Worm (Caenorhabditis elegans) whole organism, L3 larva: ENCODE results near the gene Y48C3A.20.

ENCODE experiments used
- ama-1 ChIP-seq: fragments of 150-350 bp; optimal IDR thresholded peaks from 2 replicates; lab custom pipeline; 2018
- ceh-28 ChIP-seq: fragments of 150-350 bp; optimal IDR thresholded peaks from 2 replicates; lab custom pipeline; 2014; ENCODE audit warnings: missing biosample characterization, missing genetic modification reagents, missing genetic modification characterization
- elt-1 ChIP-seq: fragments of 150-350 bp; optimal IDR thresholded peaks from 2 replicates; lab custom pipeline; 2014; ENCODE audit warnings: missing biosample characterization, missing genetic modification characterization
- fkh-2 ChIP-seq: fragments of 150-350 bp; optimal IDR thresholded peaks from 2 replicates; lab custom pipeline; 2014; ENCODE audit warnings: missing biosample characterization, missing genetic modification reagents, missing genetic modification characterization
- fos-1 ChIP-seq: fragments of 150-350 bp; optimal IDR thresholded peaks from 2 replicates; lab custom pipeline; 2014; ENCODE audit warnings: missing biosample characterization, missing genetic modification characterization
- jun-1 ChIP-seq: fragments of 150-350 bp; optimal IDR thresholded peaks from 2 replicates; lab custom pipeline; 2014; ENCODE audit warnings: missing biosample characterization, missing genetic modification reagents, missing genetic modification characterization
- nhr-11 ChIP-seq: fragments of 150-350 bp; optimal IDR thresholded peaks from 2 replicates; lab custom pipeline; 2014; ENCODE audit warnings: missing biosample characterization, missing genetic modification characterization
- nhr-77 ChIP-seq: fragments of 150-350 bp; optimal IDR thresholded peaks from 2 replicates; lab custom pipeline; 2014; ENCODE audit warnings: missing biosample characterization, missing genetic modification characterization
- snpc-4 ChIP-seq: fragments of 150-350 bp; optimal IDR thresholded peaks from 2 replicates; lab custom pipeline; 2014; ENCODE audit warnings: missing biosample characterization, missing genetic modification characterization
- unc-62 ChIP-seq: fragments of 150-350 bp; sonication (generic microtip); optimal IDR thresholded peaks from 4 replicates; lab custom pipeline; 2014; ENCODE audit warnings: missing biosample characterization, missing genetic modification reagents, missing genetic modification characterization
- ztf-11 ChIP-seq: fragments of 150-350 bp; optimal IDR thresholded peaks from 2 replicates; lab custom pipeline; 2014; ENCODE audit warnings: missing biosample characterization, missing genetic modification characterization

DNA sequence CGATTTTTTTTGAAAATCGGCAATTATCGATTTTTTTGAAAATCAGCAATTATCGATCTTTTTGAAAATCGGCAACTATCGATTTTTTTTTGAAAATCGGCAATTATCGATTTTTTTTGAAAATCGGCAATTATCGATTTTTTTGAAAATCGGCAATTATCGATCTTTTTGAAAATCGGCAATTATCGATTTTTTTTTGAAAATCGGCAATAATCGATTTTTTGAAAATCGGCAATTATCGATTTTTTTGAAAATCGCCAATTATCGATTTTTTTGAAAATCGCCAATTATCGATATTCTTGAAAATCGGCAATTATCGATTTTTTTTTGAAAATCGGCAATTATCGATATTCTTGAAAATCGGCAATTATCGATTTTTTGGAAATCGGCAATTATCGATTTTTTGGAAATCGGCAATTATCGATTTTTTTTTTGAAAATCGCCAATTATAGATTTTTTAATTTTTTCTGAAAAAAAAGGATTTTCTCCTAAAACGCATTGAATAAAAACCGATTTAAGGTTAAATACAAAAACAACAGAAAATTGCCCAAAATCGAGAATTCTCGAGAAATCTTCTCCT is 48.1 kb downstream of the Y48C3A.20 start:
- TF ChIP-seq ztf-11 (tag; lab: Kevin White, UChicago) (no peak), fkh-2 (tag; lab: Kevin White, UChicago) (no peak), snpc-4 (no peak), nhr-11 (tag; lab: Kevin White, UChicago) (no peak), elt-1 (tag; lab: Kevin White, UChicago) (no peak), unc-62 (GFP tag; lab: Kevin White, UChicago) (no peak), jun-1 (no peak), fos-1 (no peak), nhr-77 (tag; lab: Kevin White, UChicago) (no peak), ama-1 (lab: Kevin White, UChicago) (no peak), ceh-28 (tag; lab: Kevin White, UChicago) (peak; percentile 99)
